ENCODE assay signal across 1 fruit fly cellular context in genomic region chr3R:14886011-14886534, dm6.
TF ChIP-seq lines count a peak whose summit lies in the region.

TSS of gene Rrp6 (minus strand) at chr3R:14886246.
TSS of gene CG33331 (plus strand) at chr3R:14886456.
TSS of gene CG33332 (plus strand) at chr3R:14886456.

TF ChIP-seq in whole organism, embryonic, 481 proteins besides CTCF, POLR2A, EP300 and RAD21 (continued from another document and continues in another):
- peak; percentile 76 for TF ChIP-seq Fer2 (tag; optimal IDR thresholded peaks at IDR 0.05; lab: Kevin White, UChicago)
- peak; percentile 8; the same call in 1 of the 2 replicates for TF ChIP-seq ato (GFP tag; IDR thresholded peaks at IDR 0.05; lab: Robert Waterston, UW; ENCODE audit: partially characterized antibody)
- TF ChIP-seq CG9932 (GFP tag; IDR thresholded peaks at IDR 0.05; lab: Robert Waterston, UW) = peak; percentile 88
- no peak for TF ChIP-seq dan (GFP tag; IDR thresholded peaks at IDR 0.05; lab: Robert Waterston, UW)
- peak in 1 of 2 experiments; percentile 63 for TF ChIP-seq bsh (GFP tag; optimal IDR thresholded peaks at IDR 0.05; lab: Kevin White, UChicago)
- no peak for TF ChIP-seq ro (GFP tag; IDR thresholded peaks at IDR 0.05; lab: Robert Waterston, UW)
- TF ChIP-seq CG8089 (GFP tag; optimal IDR thresholded peaks at IDR 0.05; lab: Kevin White, UChicago) = no peak
- no peak for TF ChIP-seq Lim3 (GFP tag; IDR thresholded peaks at IDR 0.05; lab: Robert Waterston, UW)
- peak; percentile 66 for TF ChIP-seq CG9437 (GFP tag; optimal IDR thresholded peaks at IDR 0.05; lab: Kevin White, UChicago)
- TF ChIP-seq unpg (GFP tag; optimal IDR thresholded peaks at IDR 0.05; lab: Kevin White, UChicago) = peak; percentile 70
- no peak; the same call in 1 of the 2 replicates for TF ChIP-seq ssp (GFP tag; IDR thresholded peaks at IDR 0.05; lab: Robert Waterston, UW)
- no peak for TF ChIP-seq sd (tag; optimal IDR thresholded peaks at IDR 0.05; lab: Kevin White, UChicago)
- TF ChIP-seq wor (GFP tag; IDR thresholded peaks at IDR 0.05; lab: Robert Waterston, UW) = 0 out of 2 replicates have a peak, but pooled peaks have one; percentile 22
- peak; percentile 37 for TF ChIP-seq Hand (GFP tag; optimal IDR thresholded peaks at IDR 0.05; lab: Kevin White, UChicago)
- TF ChIP-seq ab (GFP tag; optimal IDR thresholded peaks at IDR 0.05; lab: Kevin White, UChicago) = no peak
- TF ChIP-seq cad (GFP tag; optimal IDR thresholded peaks at IDR 0.05; lab: Kevin White, UChicago) = no peak
- peak; percentile 26 for TF ChIP-seq CG1647 (GFP tag; optimal IDR thresholded peaks at IDR 0.05; lab: Kevin White, UChicago)
- TF ChIP-seq chm (GFP tag; IDR thresholded peaks at IDR 0.05; lab: Robert Waterston, UW) = peak; percentile 32; the same call in 1 of the 2 replicates
- peak; percentile 58 for TF ChIP-seq Bgb (GFP tag; IDR thresholded peaks at IDR 0.05; lab: Robert Waterston, UW; ENCODE audit: partially characterized antibody)
- peak; percentile 15 for TF ChIP-seq ERR (GFP tag; optimal IDR thresholded peaks at IDR 0.05; lab: Kevin White, UChicago)
- no peak for TF ChIP-seq corto (GFP tag; optimal IDR thresholded peaks at IDR 0.05; lab: Kevin White, UChicago)
- TF ChIP-seq nau (GFP tag; optimal IDR thresholded peaks at IDR 0.05; lab: Kevin White, UChicago) = no peak
- no peak for TF ChIP-seq Tbp (GFP tag; optimal IDR thresholded peaks at IDR 0.05; lab: Kevin White, UChicago)
- TF ChIP-seq Fer3 (tag; optimal IDR thresholded peaks at IDR 0.05; lab: Kevin White, UChicago) = peak; percentile 69
- no peak for TF ChIP-seq peb (GFP tag; IDR thresholded peaks at IDR 0.05; lab: Robert Waterston, UW)
- TF ChIP-seq gfzf (GFP tag; optimal IDR thresholded peaks at IDR 0.05; lab: Kevin White, UChicago) = peak; percentile 17
- TF ChIP-seq CG6683 (GFP tag; optimal IDR thresholded peaks at IDR 0.05; lab: Kevin White, UChicago) = peak; percentile 46
- no peak for TF ChIP-seq CG6854 (GFP tag; optimal IDR thresholded peaks at IDR 0.05; lab: Kevin White, UChicago)
- no peak for TF ChIP-seq CG8924 (tag; optimal IDR thresholded peaks at IDR 0.05; lab: Kevin White, UChicago)
- peak; percentile 86 for TF ChIP-seq CG2120 (GFP tag; optimal IDR thresholded peaks at IDR 0.05; lab: Kevin White, UChicago)
- TF ChIP-seq sens (GFP tag; lab: Kevin White, UChicago) = peak; percentile 64
- TF ChIP-seq Myb (GFP tag; optimal IDR thresholded peaks at IDR 0.05; lab: Kevin White, UChicago) = peak; percentile 43
- no peak for TF ChIP-seq slp2 (GFP tag; optimal IDR thresholded peaks at IDR 0.05; lab: Kevin White, UChicago)
- no peak; the same call in 1 of the 2 replicates for TF ChIP-seq stc (GFP tag; IDR thresholded peaks at IDR 0.05; lab: Robert Waterston, UW)
- peak; percentile 61 for TF ChIP-seq twi (tag; optimal IDR thresholded peaks at IDR 0.05; lab: Kevin White, UChicago)
- no peak for TF ChIP-seq gt (GFP tag; IDR thresholded peaks at IDR 0.05; lab: Robert Waterston, UW)
- peak; percentile 64 for TF ChIP-seq CG4328 (GFP tag; optimal IDR thresholded peaks at IDR 0.05; lab: Kevin White, UChicago)
- no peak for TF ChIP-seq CG6175 (GFP tag; IDR thresholded peaks at IDR 0.05; lab: Robert Waterston, UW)
- TF ChIP-seq az2 (GFP tag; optimal IDR thresholded peaks at IDR 0.05; lab: Kevin White, UChicago) = peak; percentile 60
- TF ChIP-seq CG2116 (GFP tag; optimal IDR thresholded peaks at IDR 0.05; lab: Kevin White, UChicago) = peak; percentile 92
- peak; percentile 83 for TF ChIP-seq Fer1 (GFP tag; optimal IDR thresholded peaks at IDR 0.05; lab: Kevin White, UChicago)
- TF ChIP-seq CG17829 (tag; optimal IDR thresholded peaks at IDR 0.05; lab: Kevin White, UChicago) = peak; percentile 85
- TF ChIP-seq pros (GFP tag; optimal IDR thresholded peaks at IDR 0.05; lab: Kevin White, UChicago) = no peak
- no peak for TF ChIP-seq CG17912 (GFP tag; optimal IDR thresholded peaks at IDR 0.05; lab: Kevin White, UChicago)
- TF ChIP-seq lov (optimal IDR thresholded peaks at IDR 0.05; lab: Kevin White, UChicago) = no peak
- TF ChIP-seq lov (GFP tag; IDR thresholded peaks at IDR 0.05; lab: Robert Waterston, UW) = no peak
- TF ChIP-seq CG6254 (GFP tag; optimal IDR thresholded peaks at IDR 0.05; lab: Kevin White, UChicago) = no peak
- TF ChIP-seq CG7271 (tag; optimal IDR thresholded peaks at IDR 0.05; lab: Kevin White, UChicago) = no peak
- TF ChIP-seq nmo (GFP tag; optimal IDR thresholded peaks at IDR 0.05; lab: Kevin White, UChicago) = peak; percentile 77
- TF ChIP-seq CG7786 (GFP tag; optimal IDR thresholded peaks at IDR 0.05; lab: Kevin White, UChicago) = peak; percentile 65
- TF ChIP-seq crol (GFP tag; IDR thresholded peaks at IDR 0.05; lab: Robert Waterston, UW) = no peak
- peak; percentile 61 for TF ChIP-seq nerfin-1 (tag; optimal IDR thresholded peaks at IDR 0.05; lab: Kevin White, UChicago)
- peak; percentile 99 for TF ChIP-seq CG14710 (tag; optimal IDR thresholded peaks at IDR 0.05; lab: Kevin White, UChicago)
- TF ChIP-seq pan (optimal IDR thresholded peaks at IDR 0.05; lab: Kevin White, UChicago) = no peak
- peak in 1 of 2 experiments; percentile 56 for TF ChIP-seq pan (GFP tag; optimal IDR thresholded peaks at IDR 0.05 in 1 of 2, IDR thresholded peaks at IDR 0.05 in 1 of 2)
- peak; percentile 43; the same call in 1 of the 2 replicates for TF ChIP-seq ranshi (GFP tag; IDR thresholded peaks at IDR 0.05; lab: Robert Waterston, UW)
- peak; percentile 63 for TF ChIP-seq CG10147 (GFP tag; optimal IDR thresholded peaks at IDR 0.05; lab: Kevin White, UChicago)
- TF ChIP-seq CG15479 (GFP tag; optimal IDR thresholded peaks at IDR 0.05; lab: Kevin White, UChicago) = no peak
- TF ChIP-seq CG12104 (GFP tag; optimal IDR thresholded peaks at IDR 0.05; lab: Kevin White, UChicago) = peak; percentile 72
- no peak for TF ChIP-seq gcm2 (GFP tag; optimal IDR thresholded peaks at IDR 0.05; lab: Kevin White, UChicago)
- TF ChIP-seq cg (GFP tag; optimal IDR thresholded peaks at IDR 0.05; lab: Kevin White, UChicago) = peak; percentile 33
- TF ChIP-seq CG2199 (GFP tag; IDR thresholded peaks at IDR 0.05; lab: Robert Waterston, UW) = no peak
- peak; percentile 68 for TF ChIP-seq CG13775 (GFP tag; optimal IDR thresholded peaks at IDR 0.05; lab: Kevin White, UChicago)
- peak; percentile 55 for TF ChIP-seq CG11723 (GFP tag; optimal IDR thresholded peaks at IDR 0.05; lab: Kevin White, UChicago)
- peak; percentile 78 for TF ChIP-seq Dek (tag; optimal IDR thresholded peaks at IDR 0.05; lab: Kevin White, UChicago)
- no peak for TF ChIP-seq CG42726 (GFP tag; IDR thresholded peaks at IDR 0.05; lab: Robert Waterston, UW; ENCODE audit: partially characterized antibody)
- TF ChIP-seq CG10274 (GFP tag; optimal IDR thresholded peaks at IDR 0.05; lab: Kevin White, UChicago) = no peak
- TF ChIP-seq HmgZ (tag; optimal IDR thresholded peaks at IDR 0.05; lab: Kevin White, UChicago) = peak; percentile 45
- TF ChIP-seq CG17328 (GFP tag; IDR thresholded peaks at IDR 0.05; lab: Robert Waterston, UW) = peak; percentile 29; the same call in 1 of the 2 replicates
- TF ChIP-seq pzg (GFP tag; optimal IDR thresholded peaks at IDR 0.05; lab: Kevin White, UChicago) = peak; percentile 70
- peak; percentile 49 for TF ChIP-seq unc-4 (GFP tag; IDR thresholded peaks at IDR 0.05; lab: Robert Waterston, UW; ENCODE audit: partially characterized antibody)
- TF ChIP-seq CG9727 (GFP tag; optimal IDR thresholded peaks at IDR 0.05; lab: Kevin White, UChicago) = peak; percentile 59
- TF ChIP-seq CG7987 (GFP tag; optimal IDR thresholded peaks at IDR 0.05; lab: Kevin White, UChicago) = peak; percentile 57
- peak; percentile 63 for TF ChIP-seq Xrp1 (GFP tag; IDR thresholded peaks at IDR 0.05; lab: Robert Waterston, UW)
- TF ChIP-seq eve (GFP tag; optimal IDR thresholded peaks at IDR 0.05; lab: Kevin White, UChicago) = no peak
- peak; percentile 54 for TF ChIP-seq Bteb2 (GFP tag; optimal IDR thresholded peaks at IDR 0.05; lab: Kevin White, UChicago)
- no peak for TF ChIP-seq sqz (GFP tag; optimal IDR thresholded peaks at IDR 0.05; lab: Kevin White, UChicago)
- no peak for TF ChIP-seq Hr78 (GFP tag; optimal IDR thresholded peaks at IDR 0.05; lab: Kevin White, UChicago)
- TF ChIP-seq CG10366 (GFP tag; IDR thresholded peaks at IDR 0.05; lab: Robert Waterston, UW) = peak; percentile 56
- no peak for TF ChIP-seq CG8359 (GFP tag; optimal IDR thresholded peaks at IDR 0.05; lab: Kevin White, UChicago; ENCODE audit: borderline replicate concordance)
- no peak for TF ChIP-seq TFAM (GFP tag; optimal IDR thresholded peaks at IDR 0.05; lab: Kevin White, UChicago)
- TF ChIP-seq Taf1 (GFP tag; IDR thresholded peaks at IDR 0.05; lab: Robert Waterston, UW) = peak; percentile 10; the same call in 1 of the 2 replicates
- TF ChIP-seq CG11504 (tag; optimal IDR thresholded peaks at IDR 0.05; lab: Kevin White, UChicago) = no peak
- peak; percentile 53 for TF ChIP-seq bab2 (GFP tag; optimal IDR thresholded peaks at IDR 0.05; lab: Kevin White, UChicago)
- no peak for TF ChIP-seq pita (GFP tag; optimal IDR thresholded peaks at IDR 0.05; lab: Kevin White, UChicago)
- no peak for TF ChIP-seq Poxn (GFP tag; IDR thresholded peaks at IDR 0.05; lab: Robert Waterston, UW)
- peak; percentile 74 for TF ChIP-seq CG18619 (GFP tag; optimal IDR thresholded peaks at IDR 0.05; lab: Kevin White, UChicago)
- no peak for TF ChIP-seq CG11398 (GFP tag; optimal IDR thresholded peaks at IDR 0.05; lab: Kevin White, UChicago)
- no peak for TF ChIP-seq hkb (optimal IDR thresholded peaks at IDR 0.05; lab: Kevin White, UChicago)
- 0 out of 2 replicates have a peak, but pooled peaks have one; percentile 35 for TF ChIP-seq hkb (GFP tag; IDR thresholded peaks at IDR 0.05; lab: Robert Waterston, UW)
- peak; percentile 22 for TF ChIP-seq repo (GFP tag; optimal IDR thresholded peaks at IDR 0.05; lab: Kevin White, UChicago)
- TF ChIP-seq Sox102F (GFP tag; optimal IDR thresholded peaks at IDR 0.05; lab: Kevin White, UChicago) = no peak
- TF ChIP-seq ash1 (GFP tag; optimal IDR thresholded peaks at IDR 0.05; lab: Kevin White, UChicago) = no peak
- no peak for TF ChIP-seq D (optimal IDR thresholded peaks at IDR 0.05; lab: Kevin White, UChicago)
- no peak for TF ChIP-seq D (GFP tag; optimal IDR thresholded peaks at IDR 0.05; lab: Kevin White, UChicago)
- peak; percentile 82 for TF ChIP-seq zen2 (GFP tag; IDR thresholded peaks at IDR 0.05; lab: Robert Waterston, UW; ENCODE audit: partially characterized antibody)
- TF ChIP-seq croc (GFP tag; conservative IDR thresholded peaks at IDR 0.05; lab: Robert Waterston, UW) = no peak; the same call in 2 of the 3 replicates
- peak; percentile 41 for TF ChIP-seq Adf1 (GFP tag; IDR thresholded peaks at IDR 0.05; lab: Robert Waterston, UW)
- TF ChIP-seq gro (GFP tag; optimal IDR thresholded peaks at IDR 0.05; lab: Kevin White, UChicago) = peak; percentile 37
- TF ChIP-seq sima (GFP tag; optimal IDR thresholded peaks at IDR 0.05; lab: Kevin White, UChicago) = no peak
- TF ChIP-seq CG4404 (GFP tag; IDR thresholded peaks at IDR 0.05; lab: Robert Waterston, UW) = peak; percentile 55
- no peak for TF ChIP-seq CG17802 (tag; optimal IDR thresholded peaks at IDR 0.05; lab: Kevin White, UChicago)
- TF ChIP-seq CG16815 (GFP tag; optimal IDR thresholded peaks at IDR 0.05; lab: Kevin White, UChicago) = peak; percentile 54
- TF ChIP-seq fu2 (GFP tag; optimal IDR thresholded peaks at IDR 0.05; lab: Kevin White, UChicago) = peak; percentile 66
- no peak for TF ChIP-seq Spps (tag; optimal IDR thresholded peaks at IDR 0.05; lab: Kevin White, UChicago)
- TF ChIP-seq Dip2 (GFP tag; IDR thresholded peaks at IDR 0.05; lab: Robert Waterston, UW) = no peak
- no peak for TF ChIP-seq CG7839 (tag; optimal IDR thresholded peaks at IDR 0.05; lab: Kevin White, UChicago)
- TF ChIP-seq Meics (GFP tag; optimal IDR thresholded peaks at IDR 0.05; lab: Kevin White, UChicago) = peak; percentile 74
- no peak for TF ChIP-seq eyg (GFP tag; optimal IDR thresholded peaks at IDR 0.05; lab: Kevin White, UChicago)
- peak; percentile 64; the same call in 2 of the 3 replicates for TF ChIP-seq CG11695 (GFP tag; IDR thresholded peaks at IDR 0.05; lab: Robert Waterston, UW)
- TF ChIP-seq Rx (GFP tag; IDR thresholded peaks at IDR 0.05; lab: Robert Waterston, UW) = no peak
- no peak for TF ChIP-seq CG14860 (GFP tag; IDR thresholded peaks at IDR 0.05; lab: Robert Waterston, UW; ENCODE audit: partially characterized antibody)
- 0 out of 3 replicates have a peak, but pooled peaks have one; percentile 44 for TF ChIP-seq hb (GFP tag; IDR thresholded peaks at IDR 0.05; lab: Robert Waterston, UW; ENCODE audit: partially characterized antibody)
- TF ChIP-seq ap (GFP tag; IDR thresholded peaks at IDR 0.05; lab: Robert Waterston, UW) = no peak
- no peak for TF ChIP-seq zf30C (GFP tag; optimal IDR thresholded peaks at IDR 0.05; lab: Kevin White, UChicago)
- peak; percentile 80 for TF ChIP-seq CG3847 (GFP tag; IDR thresholded peaks at IDR 0.05; lab: Robert Waterston, UW)
- peak; percentile 44 for TF ChIP-seq BtbVII (GFP tag; optimal IDR thresholded peaks at IDR 0.05; lab: Kevin White, UChicago)
- peak; percentile 79 for TF ChIP-seq slbo (GFP tag; IDR thresholded peaks at IDR 0.05; lab: Robert Waterston, UW)
- peak; percentile 69; the same call in 2 of the 3 replicates for TF ChIP-seq so (GFP tag; IDR thresholded peaks at IDR 0.05; lab: Robert Waterston, UW)
- TF ChIP-seq CG10431 (GFP tag; optimal IDR thresholded peaks at IDR 0.05; lab: Kevin White, UChicago) = peak; percentile 39
- TF ChIP-seq CG13123 (GFP tag; optimal IDR thresholded peaks at IDR 0.05; lab: Kevin White, UChicago) = peak; percentile 44
- TF ChIP-seq Max (GFP tag; optimal IDR thresholded peaks at IDR 0.05; lab: Kevin White, UChicago) = peak; percentile 65
- TF ChIP-seq jing (GFP tag; optimal IDR thresholded peaks at IDR 0.05; lab: Kevin White, UChicago) = no peak
- TF ChIP-seq lbe (GFP tag; optimal IDR thresholded peaks at IDR 0.05; lab: Kevin White, UChicago) = no peak
- peak; percentile 43; the same call in 1 of the 2 replicates for TF ChIP-seq CG14441 (GFP tag; IDR thresholded peaks at IDR 0.05; lab: Robert Waterston, UW)
- peak; percentile 14 for TF ChIP-seq Atf3 (GFP tag; optimal IDR thresholded peaks at IDR 0.05; lab: Kevin White, UChicago)
- no peak for TF ChIP-seq danr (GFP tag; IDR thresholded peaks at IDR 0.05; lab: Robert Waterston, UW)
- TF ChIP-seq dimm (GFP tag; IDR thresholded peaks at IDR 0.05; lab: Robert Waterston, UW) = no peak
- peak; percentile 95 for TF ChIP-seq CG10267 (tag; optimal IDR thresholded peaks at IDR 0.05; lab: Kevin White, UChicago)
- peak; percentile 68 for TF ChIP-seq Ssrp (tag; optimal IDR thresholded peaks at IDR 0.05; lab: Kevin White, UChicago)
- TF ChIP-seq onecut (GFP tag; IDR thresholded peaks at IDR 0.05; lab: Robert Waterston, UW) = peak; percentile 87
- no peak for TF ChIP-seq gce (GFP tag; IDR thresholded peaks at IDR 0.05; lab: Robert Waterston, UW)
